Fruit fly (Drosophila melanogaster) whole organism, embryonic: Measurements from ENCODE around the gene orb.

Experiments
- CG10959 ChIP-seq: fragments of 200-800 bp; sonication (Bioruptor generic); IDR thresholded peaks from 2 replicates; pipeline ENCODE4 v1.3.6; 2022; ENCODE audit warnings: missing biosample characterization, missing genetic modification characterization
- CG11247 ChIP-seq: fragments of 200-800 bp; sonication (Bioruptor generic); IDR thresholded peaks from 2 replicates; pipeline ENCODE4 v1.3.6; 2022; ENCODE audit warnings: missing biosample characterization, missing genetic modification characterization
- CG14441 ChIP-seq: fragments of 200-800 bp; sonication (Bioruptor generic); IDR thresholded peaks from 2 replicates; pipeline ENCODE4 v1.3.6; 2022; ENCODE audit warnings: missing biosample characterization, missing genetic modification characterization
- CG15479 ChIP-seq: fragments of 200-800 bp; sonication (Bioruptor generic); optimal IDR thresholded peaks from 3 replicates; lab custom pipeline; 2019; ENCODE audit warnings: missing biosample characterization, mild to moderate bottlenecking, missing genetic modification characterization, moderate library complexity
- CG1602 ChIP-seq: fragments of 200-800 bp; sonication (Bioruptor generic); optimal IDR thresholded peaks from 3 replicates; lab custom pipeline; 2016; ENCODE audit warnings: missing biosample characterization, missing genetic modification characterization
- CG17186 ChIP-seq: fragments of 200-800 bp; sonication (Bioruptor generic); optimal IDR thresholded peaks from 3 replicates; lab custom pipeline; 2017; ENCODE audit warnings: missing biosample characterization, missing genetic modification reagents, missing genetic modification characterization
- CG17612 ChIP-seq: fragments of 200-800 bp; sonication (Bioruptor generic); IDR thresholded peaks from 2 replicates; pipeline ENCODE4 v1.3.6; 2022; ENCODE audit warnings: missing biosample characterization, missing genetic modification characterization
- CG1792 ChIP-seq: fragments of 200-800 bp; sonication (Bioruptor generic); optimal IDR thresholded peaks from 2 replicates; lab custom pipeline; 2016; ENCODE audit warnings: missing biosample characterization, missing genetic modification characterization
- CG18599 ChIP-seq: fragments of 200-800 bp; sonication (Bioruptor generic); optimal IDR thresholded peaks from 3 replicates; lab custom pipeline; 2017; ENCODE audit warnings: missing biosample characterization, missing genetic modification characterization, mild to moderate bottlenecking, moderate library complexity, missing genetic modification reagents
- CG31441 ChIP-seq: fragments of 200-800 bp; sonication (Bioruptor generic); IDR thresholded peaks from 2 replicates; pipeline ENCODE4 v1.3.6; 2022; ENCODE audit warnings: missing biosample characterization, missing genetic modification characterization
- CG34224 ChIP-seq: fragments of 200-800 bp; sonication (Bioruptor generic); IDR thresholded peaks from 3 replicates; pipeline ENCODE4 v1.3.6; 2022; ENCODE audit warnings: missing biosample characterization, missing genetic modification characterization; ENCODE audit not compliant: partially characterized antibody
- CG5245 ChIP-seq: fragments of 200-800 bp; sonication (Bioruptor generic); optimal IDR thresholded peaks from 3 replicates; lab custom pipeline; 2016; ENCODE audit warnings: missing biosample characterization, missing genetic modification characterization
- CG6689 ChIP-seq: fragments of 200-800 bp; sonication (Bioruptor generic); IDR thresholded peaks from 2 replicates; pipeline ENCODE4 v1.3.6; 2022; ENCODE audit warnings: missing biosample characterization, missing genetic modification characterization
- CG7839 ChIP-seq: fragments of 200-800 bp; sonication (Bioruptor generic); optimal IDR thresholded peaks from 3 replicates; lab custom pipeline; 2018; ENCODE audit warnings: missing biosample characterization, mild to moderate bottlenecking, missing genetic modification characterization, moderate library complexity
- CG8290 ChIP-seq, 3 experiments: fragments of 200-800 bp; sonication (Bioruptor generic); optimal IDR thresholded peaks; 2 replicates each; lab custom pipeline; 2016 to 2019; ENCODE audit warnings: missing biosample characterization in 3 of 3, missing genetic modification characterization in 3 of 3, mild to moderate bottlenecking in 2 of 3, moderate library complexity in 1 of 3
- CG9797 ChIP-seq: fragments of 200-800 bp; sonication (Bioruptor generic); optimal IDR thresholded peaks from 3 replicates; lab custom pipeline; 2018; ENCODE audit warnings: missing biosample characterization, mild to moderate bottlenecking, missing genetic modification characterization
- CG9932 ChIP-seq: fragments of 200-800 bp; sonication (Bioruptor generic); IDR thresholded peaks from 2 replicates; pipeline ENCODE4 v1.3.6; 2022; ENCODE audit warnings: missing biosample characterization, missing genetic modification characterization
- Camta ChIP-seq: fragments of 200-800 bp; sonication (Bioruptor generic); optimal IDR thresholded peaks from 2 replicates; lab custom pipeline; 2016; ENCODE audit warnings: missing biosample characterization, missing genetic modification characterization
- D ChIP-seq, 2 experiments: fragments of 200-800 bp in 1 of 2; fragments of >200 bp in 1 of 2; sonication (Bioruptor generic) in 1 of 2; optimal IDR thresholded peaks; 2 replicates in 1 of 2; 3 replicates in 1 of 2; lab custom pipeline; 2017; ENCODE audit warnings: mild to moderate bottlenecking in 1 of 2, missing biosample characterization in 1 of 2, missing genetic modification characterization in 1 of 2, missing genetic modification reagents in 1 of 2
- Dad ChIP-seq: fragments of 200-800 bp; sonication (Bioruptor generic); optimal IDR thresholded peaks from 3 replicates; lab custom pipeline; 2016; ENCODE audit warnings: missing biosample characterization, missing genetic modification characterization
- Dbx ChIP-seq: fragments of 200-800 bp; sonication (Bioruptor generic); IDR thresholded peaks from 3 replicates; pipeline ENCODE4 v1.3.6; 2022; ENCODE audit warnings: missing biosample characterization, missing genetic modification characterization
- Fer2 ChIP-seq: fragments of 200-800 bp; sonication (Bioruptor generic); optimal IDR thresholded peaks from 2 replicates; lab custom pipeline; 2018; ENCODE audit warnings: missing biosample characterization, mild to moderate bottlenecking, missing genetic modification characterization, moderate library complexity
- Hmr ChIP-seq: fragments of 200-800 bp; sonication (Bioruptor generic); optimal IDR thresholded peaks from 3 replicates; lab custom pipeline; 2017; ENCODE audit warnings: mild to moderate bottlenecking, missing biosample characterization, missing genetic modification reagents, missing genetic modification characterization
- Meics ChIP-seq: fragments of 200-800 bp; sonication (Bioruptor generic); optimal IDR thresholded peaks from 2 replicates; lab custom pipeline; 2017; ENCODE audit warnings: missing biosample characterization, mild to moderate bottlenecking, missing genetic modification characterization
- Oaz ChIP-seq: fragments of 200-800 bp; sonication (Bioruptor generic); IDR thresholded peaks from 2 replicates; pipeline ENCODE4 v1.3.6; 2022; ENCODE audit warnings: missing biosample characterization, missing genetic modification characterization
- PHDP ChIP-seq: fragments of 200-800 bp; sonication (Bioruptor generic); optimal IDR thresholded peaks from 3 replicates; lab custom pipeline; 2018; ENCODE audit warnings: missing biosample characterization, mild to moderate bottlenecking, missing genetic modification characterization, moderate library complexity
- Sin3A ChIP-seq: fragments of >200 bp; optimal IDR thresholded peaks from 2 replicates; lab custom pipeline; 2018
- Sox102F ChIP-seq: fragments of 200-800 bp; sonication (Bioruptor generic); optimal IDR thresholded peaks from 2 replicates; lab custom pipeline; 2018; ENCODE audit warnings: missing biosample characterization, mild to moderate bottlenecking, missing genetic modification characterization, moderate library complexity
- Sry-δ ChIP-seq: fragments of 200-800 bp; sonication (Bioruptor generic); optimal IDR thresholded peaks from 2 replicates; lab custom pipeline; 2016; ENCODE audit warnings: missing biosample characterization, missing genetic modification characterization
- al ChIP-seq: fragments of 200-800 bp; sonication (Bioruptor generic); IDR thresholded peaks from 2 replicates; pipeline ENCODE4 v1.3.6; 2022; ENCODE audit warnings: missing biosample characterization, missing genetic modification characterization
- amos ChIP-seq: fragments of 200-800 bp; sonication (Bioruptor generic); IDR thresholded peaks from 2 replicates; pipeline ENCODE4 v1.3.6; 2022; ENCODE audit warnings: missing biosample characterization, missing genetic modification characterization; ENCODE audit not compliant: partially characterized antibody
- ara ChIP-seq: fragments of 200-800 bp; sonication (Bioruptor generic); IDR thresholded peaks from 2 replicates; pipeline ENCODE4 v1.3.6; 2022; ENCODE audit warnings: missing biosample characterization, missing genetic modification characterization
- az2 ChIP-seq: fragments of 200-800 bp; sonication (Bioruptor generic); optimal IDR thresholded peaks from 3 replicates; lab custom pipeline; 2016; ENCODE audit warnings: missing biosample characterization, missing genetic modification characterization
- caup ChIP-seq: fragments of 200-800 bp; sonication (Bioruptor generic); optimal IDR thresholded peaks from 3 replicates; lab custom pipeline; 2017; ENCODE audit warnings: missing biosample characterization, mild to moderate bottlenecking, missing genetic modification characterization, moderate library complexity; ENCODE audit not compliant: severe bottlenecking
- cg ChIP-seq: fragments of 200-800 bp; sonication (Bioruptor generic); optimal IDR thresholded peaks from 3 replicates; lab custom pipeline; 2019; ENCODE audit warnings: missing biosample characterization, mild to moderate bottlenecking, missing genetic modification characterization, moderate library complexity
- chinmo ChIP-seq: fragments of 200-800 bp; sonication (Bioruptor generic); IDR thresholded peaks from 4 replicates; pipeline ENCODE4 v1.3.6; 2022; ENCODE audit warnings: missing biosample characterization, missing genetic modification characterization; ENCODE audit not compliant: partially characterized antibody
- chm ChIP-seq: fragments of 200-800 bp; sonication (Bioruptor generic); IDR thresholded peaks from 2 replicates; pipeline ENCODE4 v1.3.6; 2022; ENCODE audit warnings: missing biosample characterization, missing genetic modification characterization
- crp ChIP-seq, 2 experiments: fragments of 200-800 bp; sonication (Bioruptor generic); optimal IDR thresholded peaks; 2 replicates in 1 of 2; 3 replicates in 1 of 2; lab custom pipeline; 2017; ENCODE audit warnings: missing biosample characterization in 2 of 2, missing genetic modification characterization in 2 of 2, mild to moderate bottlenecking in 1 of 2, moderate library complexity in 1 of 2
- cwo ChIP-seq: fragments of 200-800 bp; sonication (Bioruptor generic); optimal IDR thresholded peaks from 3 replicates; lab custom pipeline; 2017; ENCODE audit warnings: missing biosample characterization, missing genetic modification characterization, mild to moderate bottlenecking, moderate library complexity, missing genetic modification reagents
- jigr1 ChIP-seq: fragments of 200-800 bp; sonication (Bioruptor generic); IDR thresholded peaks from 3 replicates; pipeline ENCODE4 v1.3.6; 2022; ENCODE audit warnings: missing biosample characterization, missing genetic modification characterization
- lbe ChIP-seq: fragments of 200-800 bp; sonication (Bioruptor generic); optimal IDR thresholded peaks from 2 replicates; lab custom pipeline; 2016; ENCODE audit warnings: missing biosample characterization, mild to moderate bottlenecking, missing genetic modification characterization
- maf-S ChIP-seq: fragments of 200-800 bp; sonication (Bioruptor generic); optimal IDR thresholded peaks from 2 replicates; lab custom pipeline; 2016; ENCODE audit warnings: missing biosample characterization, missing genetic modification characterization
- oc ChIP-seq: fragments of 200-800 bp; sonication (Bioruptor generic); optimal IDR thresholded peaks from 2 replicates; lab custom pipeline; 2018; ENCODE audit warnings: missing biosample characterization, mild to moderate bottlenecking, missing genetic modification characterization, moderate library complexity
- sd ChIP-seq: fragments of 200-800 bp; sonication (Bioruptor generic); optimal IDR thresholded peaks from 3 replicates; lab custom pipeline; 2018; ENCODE audit warnings: missing biosample characterization, mild to moderate bottlenecking, missing genetic modification characterization, moderate library complexity
- seq ChIP-seq: fragments of 200-800 bp; sonication (Bioruptor generic); IDR thresholded peaks from 2 replicates; pipeline ENCODE4 v1.3.6; 2022; ENCODE audit warnings: missing biosample characterization, missing genetic modification characterization
- sima ChIP-seq: fragments of 200-800 bp; sonication (Bioruptor generic); optimal IDR thresholded peaks from 2 replicates; lab custom pipeline; 2016; ENCODE audit warnings: missing biosample characterization, missing genetic modification characterization
- sob ChIP-seq: fragments of 200-800 bp; sonication (Bioruptor generic); IDR thresholded peaks from 2 replicates; pipeline ENCODE4 v1.3.6; 2022; ENCODE audit warnings: missing biosample characterization, missing genetic modification characterization
- stwl ChIP-seq: fragments of 200-800 bp; sonication (Bioruptor generic); optimal IDR thresholded peaks from 3 replicates; lab custom pipeline; 2018; ENCODE audit warnings: missing biosample characterization, mild to moderate bottlenecking, missing genetic modification characterization, moderate library complexity

The orb gene

DNA sequence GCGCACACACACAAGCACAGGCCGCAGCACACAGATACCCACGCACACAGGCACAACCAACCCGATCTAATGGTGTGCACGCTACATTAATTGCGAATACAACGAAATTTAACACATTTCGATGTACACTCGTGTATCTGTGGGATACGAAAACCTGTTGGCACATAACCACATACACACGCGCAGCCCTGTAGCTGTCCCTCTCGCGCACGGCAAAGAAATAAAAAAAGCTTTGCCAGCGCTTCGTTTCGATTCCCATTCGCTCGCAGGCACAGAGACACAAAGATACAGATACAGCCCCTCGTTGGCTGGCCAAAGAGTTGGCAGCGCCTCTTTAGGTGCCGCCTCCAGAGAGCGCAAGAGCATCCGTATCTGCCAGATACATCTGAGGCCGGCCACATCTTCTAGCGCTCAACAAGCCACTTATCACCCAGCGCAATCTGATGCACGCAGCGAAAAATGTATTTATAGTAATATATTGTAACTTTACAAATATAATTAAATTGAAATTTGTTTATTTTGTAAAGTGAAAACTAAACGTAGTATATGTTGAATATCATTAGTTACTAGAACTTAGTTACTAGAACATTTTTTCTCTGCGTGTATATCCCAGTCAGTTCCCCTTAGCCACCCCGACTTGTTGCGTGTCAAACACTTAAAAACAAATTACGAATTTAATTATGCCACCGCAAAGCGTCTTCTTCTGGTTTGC is 12.6 kb upstream of the orb start (continued):
- TF ChIP-seq PHDP, result peak; percentile 42
- no peak for TF ChIP-seq seq (GFP tag; lab: Robert Waterston, UW)
- TF ChIP-seq CG17186 (GFP tag; lab: Kevin White, UChicago), result no peak
- TF ChIP-seq Meics (GFP tag; lab: Kevin White, UChicago), result peak; percentile 11
- peak; percentile 70; the same call in 1 of the 2 replicates for TF ChIP-seq ara
- TF ChIP-seq Sox102F (GFP tag; lab: Kevin White, UChicago), result peak; percentile 61
- no peak for TF ChIP-seq maf-S (GFP tag; lab: Kevin White, UChicago)
- no peak for TF ChIP-seq CG5245 (GFP tag; lab: Kevin White, UChicago)
- TF ChIP-seq jigr1 (GFP tag; lab: Robert Waterston, UW), result no peak
- TF ChIP-seq caup (GFP tag; lab: Kevin White, UChicago), result no peak
- peak; percentile 54 for TF ChIP-seq CG15479
- TF ChIP-seq CG31441 (GFP tag; lab: Robert Waterston, UW), result peak; percentile 65
- TF ChIP-seq CG9797 (GFP tag; lab: Kevin White, UChicago), result no peak
- TF ChIP-seq cwo (GFP tag; lab: Kevin White, UChicago), result no peak
- TF ChIP-seq oc (tag; lab: Kevin White, UChicago), result no peak
- TF ChIP-seq Hmr (GFP tag; lab: Kevin White, UChicago), result no peak
- peak; percentile 19; the same call in 1 of the 2 replicates for TF ChIP-seq amos (GFP tag; lab: Robert Waterston, UW)
- TF ChIP-seq chm (GFP tag; lab: Robert Waterston, UW), result peak; percentile 26; the same call in 1 of the 2 replicates
- TF ChIP-seq crp (GFP tag; optimal IDR thresholded peaks at IDR 0.05; lab: Kevin White, UChicago), result no peak
- TF ChIP-seq sd (tag; lab: Kevin White, UChicago), result peak; percentile 73
- no peak for TF ChIP-seq Sin3A (lab: Kevin White, UChicago)
- no peak for TF ChIP-seq CG1792 (GFP tag; lab: Kevin White, UChicago)
- no peak for TF ChIP-seq Camta (GFP tag; lab: Kevin White, UChicago)
- peak; percentile 55 for TF ChIP-seq CG14441 (GFP tag; lab: Robert Waterston, UW)
- TF ChIP-seq al, result no peak
- TF ChIP-seq CG18599 (GFP tag; lab: Kevin White, UChicago), result no peak
- no peak for TF ChIP-seq stwl
- TF ChIP-seq CG8290 (GFP tag; optimal IDR thresholded peaks at IDR 0.05; lab: Kevin White, UChicago), result peak; percentile 22
- TF ChIP-seq CG8290 (tag; optimal IDR thresholded peaks at IDR 0.05; lab: Kevin White, UChicago), result no peak
- no peak for TF ChIP-seq Dad (GFP tag; lab: Kevin White, UChicago)
- TF ChIP-seq CG17612 (GFP tag; lab: Robert Waterston, UW), result no peak
- peak; percentile 73 for TF ChIP-seq CG6689 (GFP tag; lab: Robert Waterston, UW)
- no peak for TF ChIP-seq sima
- no peak for TF ChIP-seq CG9932 (GFP tag; lab: Robert Waterston, UW)
- peak; percentile 21 for TF ChIP-seq CG1602 (GFP tag; lab: Kevin White, UChicago)
- TF ChIP-seq Dbx (GFP tag; lab: Robert Waterston, UW), result no peak; the same call in 2 of the 3 replicates
- peak; percentile 26; the same call in 1 of the 3 replicates for TF ChIP-seq CG34224 (GFP tag; lab: Robert Waterston, UW)
- TF ChIP-seq Oaz (GFP tag; lab: Robert Waterston, UW), result peak; percentile 15; the same call in 1 of the 2 replicates
- no peak for TF ChIP-seq Sry-δ (GFP tag; lab: Kevin White, UChicago)
- peak; percentile 52 for TF ChIP-seq CG7839 (tag; lab: Kevin White, UChicago)
- TF ChIP-seq lbe, result peak; percentile 40
- TF ChIP-seq az2, result peak; percentile 59
- no peak for TF ChIP-seq Fer2 (tag; lab: Kevin White, UChicago)
- no peak for TF ChIP-seq sob (GFP tag; lab: Robert Waterston, UW)
- TF ChIP-seq D (optimal IDR thresholded peaks at IDR 0.05; lab: Kevin White, UChicago), result no peak
- TF ChIP-seq D (GFP tag; optimal IDR thresholded peaks at IDR 0.05; lab: Kevin White, UChicago), result peak; percentile 46
- peak; percentile 38; the same call in 1 of the 2 replicates for TF ChIP-seq CG11247 (GFP tag; lab: Robert Waterston, UW)
- TF ChIP-seq CG10959 (GFP tag; lab: Robert Waterston, UW), result peak; percentile 63
- peak; percentile 98 for TF ChIP-seq cg (GFP tag; lab: Kevin White, UChicago)
- TF ChIP-seq chinmo (GFP tag; lab: Robert Waterston, UW), result peak; percentile 87; the same call in 2 of the 4 replicates
